Fruit fly (Drosophila melanogaster) whole organism, embryonic: ENCODE results near the gene CG9919.

ENCODE experiments used
- Antp ChIP-seq: fragments of 200-800 bp; sonication (Bioruptor generic); optimal IDR thresholded peaks from 3 replicates; lab custom pipeline; 2016; ENCODE audit warnings: missing biosample characterization, missing genetic modification characterization
- CG10431 ChIP-seq: fragments of 200-800 bp; sonication (Bioruptor generic); optimal IDR thresholded peaks from 3 replicates; lab custom pipeline; 2018; ENCODE audit warnings: missing biosample characterization, mild to moderate bottlenecking, missing genetic modification characterization
- CG11560 ChIP-seq: fragments of 200-800 bp; sonication (Bioruptor generic); IDR thresholded peaks from 3 replicates; pipeline ENCODE4 v1.3.6; 2022; ENCODE audit warnings: missing biosample characterization, missing genetic modification characterization
- CG12155 ChIP-seq: fragments of 200-800 bp; sonication (Bioruptor generic); optimal IDR thresholded peaks from 3 replicates; lab custom pipeline; 2016; ENCODE audit warnings: missing biosample characterization, missing genetic modification characterization
- CG1233 ChIP-seq: fragments of 200-800 bp; sonication (Bioruptor generic); optimal IDR thresholded peaks from 4 replicates; lab custom pipeline; 2018; ENCODE audit warnings: missing biosample characterization, mild to moderate bottlenecking, missing genetic modification characterization
- CG14710 ChIP-seq: fragments of 200-800 bp; sonication (Bioruptor generic); optimal IDR thresholded peaks from 3 replicates; lab custom pipeline; 2019; ENCODE audit warnings: missing biosample characterization, mild to moderate bottlenecking, missing genetic modification characterization, moderate library complexity
- CG15269 ChIP-seq: fragments of 200-800 bp; sonication (Bioruptor generic); optimal IDR thresholded peaks from 2 replicates; lab custom pipeline; 2018; ENCODE audit warnings: missing biosample characterization, mild to moderate bottlenecking, missing genetic modification characterization, moderate library complexity
- CG16779 ChIP-seq: fragments of 200-800 bp; sonication (Bioruptor generic); IDR thresholded peaks from 2 replicates; pipeline ENCODE4 v1.3.6; 2022; ENCODE audit warnings: missing biosample characterization, missing genetic modification characterization
- CG2129 ChIP-seq: fragments of 200-800 bp; sonication (Bioruptor generic); IDR thresholded peaks from 2 replicates; pipeline ENCODE4 v1.3.6; 2022; ENCODE audit warnings: missing biosample characterization, missing genetic modification characterization; ENCODE audit not compliant: partially characterized antibody
- CG2199 ChIP-seq: fragments of 200-800 bp; sonication (Bioruptor generic); IDR thresholded peaks from 3 replicates; pipeline ENCODE4 v1.3.6; 2022; ENCODE audit warnings: missing biosample characterization, missing genetic modification characterization
- CG2875 ChIP-seq: fragments of 200-800 bp; sonication (Bioruptor generic); optimal IDR thresholded peaks from 2 replicates; lab custom pipeline; 2017; ENCODE audit warnings: missing biosample characterization, mild to moderate bottlenecking, missing genetic modification characterization, missing genetic modification reagents
- CG30403 ChIP-seq: fragments of 200-800 bp; sonication (Bioruptor generic); optimal IDR thresholded peaks from 3 replicates; lab custom pipeline; 2016; ENCODE audit warnings: missing biosample characterization, missing genetic modification characterization
- CG3726 ChIP-seq: fragments of 200-800 bp; sonication (Bioruptor generic); IDR thresholded peaks from 3 replicates; pipeline ENCODE4, ENCODE4 v1.3.6; 2022; ENCODE audit warnings: missing biosample characterization, missing genetic modification characterization
- CG3838 ChIP-seq: fragments of 200-800 bp; sonication (Bioruptor generic); optimal IDR thresholded peaks from 3 replicates; lab custom pipeline; 2016; ENCODE audit warnings: missing biosample characterization, missing genetic modification characterization
- CG7745 ChIP-seq: fragments of 200-800 bp; sonication (Bioruptor generic); optimal IDR thresholded peaks from 2 replicates; lab custom pipeline; 2018; ENCODE audit warnings: missing biosample characterization, mild to moderate bottlenecking, missing genetic modification characterization, moderate library complexity
- CG9215 ChIP-seq: fragments of 200-800 bp; sonication (Bioruptor generic); IDR thresholded peaks from 2 replicates; pipeline ENCODE4 v1.3.6; 2022; ENCODE audit warnings: missing biosample characterization, missing genetic modification characterization
- CG9609 ChIP-seq: fragments of 200-800 bp; sonication (Bioruptor generic); optimal IDR thresholded peaks from 3 replicates; lab custom pipeline; 2016; ENCODE audit warnings: missing biosample characterization, missing genetic modification characterization
- ERR ChIP-seq: fragments of 200-800 bp; sonication (Bioruptor generic); optimal IDR thresholded peaks from 2 replicates; lab custom pipeline; 2016; ENCODE audit warnings: missing biosample characterization, missing genetic modification characterization
- Fer3 ChIP-seq: fragments of 200-800 bp; sonication (Bioruptor generic); optimal IDR thresholded peaks from 2 replicates; lab custom pipeline; 2018; ENCODE audit warnings: missing biosample characterization, mild to moderate bottlenecking, missing genetic modification characterization, moderate library complexity
- Gsc ChIP-seq: fragments of 200-800 bp; sonication (Bioruptor generic); IDR thresholded peaks from 2 replicates; pipeline ENCODE4 v1.3.6; 2022; ENCODE audit warnings: missing biosample characterization, missing genetic modification characterization
- H15 ChIP-seq: fragments of 200-800 bp; sonication (Bioruptor generic); IDR thresholded peaks from 3 replicates; pipeline ENCODE4 v1.3.6; 2022; ENCODE audit warnings: missing biosample characterization, missing genetic modification characterization
- HLH54F ChIP-seq: fragments of 200-800 bp; sonication (Bioruptor generic); optimal IDR thresholded peaks from 3 replicates; lab custom pipeline; 2016; ENCODE audit warnings: missing biosample characterization, missing genetic modification characterization
- Jarid2 ChIP-seq: fragments of 200-800 bp; sonication (Bioruptor generic); optimal IDR thresholded peaks from 3 replicates; lab custom pipeline; 2017; ENCODE audit warnings: mild to moderate bottlenecking, missing biosample characterization, missing genetic modification reagents, missing genetic modification characterization
- Pdp1 ChIP-seq, 2 experiments: fragments of 200-800 bp; sonication (Bioruptor generic); optimal IDR thresholded peaks; 3 replicates each; lab custom pipeline; 2016; ENCODE audit warnings: missing biosample characterization in 2 of 2, missing genetic modification characterization in 2 of 2, mild to moderate bottlenecking in 1 of 2, moderate library complexity in 1 of 2
- Scr ChIP-seq: fragments of 200-800 bp; sonication (Bioruptor generic); IDR thresholded peaks from 2 replicates; pipeline ENCODE4 v1.3.6; 2022; ENCODE audit warnings: missing biosample characterization, missing genetic modification characterization; ENCODE audit not compliant: partially characterized antibody
- Side ChIP-seq: fragments of 200-800 bp; sonication (Bioruptor generic); optimal IDR thresholded peaks from 2 replicates; lab custom pipeline; 2016; ENCODE audit warnings: missing biosample characterization, missing genetic modification characterization
- Sry-δ ChIP-seq: fragments of 200-800 bp; sonication (Bioruptor generic); optimal IDR thresholded peaks from 2 replicates; lab custom pipeline; 2016; ENCODE audit warnings: missing biosample characterization, missing genetic modification characterization
- TFAM ChIP-seq: fragments of 200-800 bp; sonication (Bioruptor generic); optimal IDR thresholded peaks from 2 replicates; lab custom pipeline; 2017; ENCODE audit warnings: missing biosample characterization, missing genetic modification characterization, inconsistent platforms
- Taf1 ChIP-seq: fragments of 200-800 bp; sonication (Bioruptor generic); IDR thresholded peaks from 2 replicates; pipeline ENCODE4 v1.3.6; 2022; ENCODE audit warnings: missing biosample characterization, missing genetic modification characterization
- YL-1 ChIP-seq: fragments of 200-800 bp; sonication (Bioruptor generic); optimal IDR thresholded peaks from 3 replicates; lab custom pipeline; 2017; ENCODE audit warnings: missing biosample characterization, mild to moderate bottlenecking, missing genetic modification characterization
- ato ChIP-seq: fragments of 200-800 bp; sonication (Bioruptor generic); IDR thresholded peaks from 2 replicates; pipeline ENCODE4 v1.3.6; 2022; ENCODE audit warnings: missing biosample characterization, missing genetic modification characterization; ENCODE audit not compliant: partially characterized antibody
- bab2 ChIP-seq: fragments of 200-800 bp; sonication (Bioruptor generic); optimal IDR thresholded peaks from 2 replicates; lab custom pipeline; 2016; ENCODE audit warnings: missing biosample characterization, missing genetic modification characterization
- bbx ChIP-seq: fragments of 200-800 bp; sonication (Bioruptor generic); IDR thresholded peaks from 2 replicates; pipeline ENCODE4 v1.3.6; 2022; ENCODE audit warnings: missing biosample characterization, missing genetic modification characterization; ENCODE audit not compliant: partially characterized antibody
- br ChIP-seq: fragments of >200 bp; optimal IDR thresholded peaks from 2 replicates; lab custom pipeline; 2017
- cato ChIP-seq: fragments of 200-800 bp; sonication (Bioruptor generic); optimal IDR thresholded peaks from 2 replicates; lab custom pipeline; 2016; ENCODE audit warnings: missing biosample characterization, missing genetic modification characterization, borderline replicate concordance
- chm ChIP-seq: fragments of 200-800 bp; sonication (Bioruptor generic); IDR thresholded peaks from 2 replicates; pipeline ENCODE4 v1.3.6; 2022; ENCODE audit warnings: missing biosample characterization, missing genetic modification characterization
- crc ChIP-seq: fragments of 200-800 bp; sonication (Bioruptor generic); optimal IDR thresholded peaks from 2 replicates; lab custom pipeline; 2016; ENCODE audit warnings: missing biosample characterization, missing genetic modification characterization
- danr ChIP-seq: fragments of 200-800 bp; sonication (Bioruptor generic); IDR thresholded peaks from 2 replicates; pipeline ENCODE4 v1.3.6; 2022; ENCODE audit warnings: missing biosample characterization, missing genetic modification characterization
- h ChIP-seq: fragments of >200 bp; optimal IDR thresholded peaks from 2 replicates; lab custom pipeline; 2017
- inv ChIP-seq: fragments of 200-800 bp; sonication (Bioruptor generic); IDR thresholded peaks from 2 replicates; pipeline ENCODE4 v1.3.6; 2022; ENCODE audit warnings: missing biosample characterization, missing genetic modification characterization; ENCODE audit not compliant: partially characterized antibody
- ken ChIP-seq: fragments of 200-800 bp; sonication (Bioruptor generic); IDR thresholded peaks from 3 replicates; pipeline ENCODE4 v1.3.6; 2022; ENCODE audit warnings: missing biosample characterization, missing genetic modification characterization
- lmd ChIP-seq: fragments of 200-800 bp; sonication (Bioruptor generic); IDR thresholded peaks from 2 replicates; pipeline ENCODE4 v1.3.6; 2022; ENCODE audit warnings: missing biosample characterization, missing genetic modification characterization
- luna ChIP-seq: fragments of 200-800 bp; sonication (Bioruptor generic); optimal IDR thresholded peaks from 2 replicates; lab custom pipeline; 2016; ENCODE audit warnings: missing biosample characterization, missing genetic modification characterization
- mam ChIP-seq: fragments of 200-800 bp; sonication (Bioruptor generic); optimal IDR thresholded peaks from 3 replicates; lab custom pipeline; 2016; ENCODE audit warnings: missing biosample characterization, missing genetic modification characterization
- nerfin-1 ChIP-seq: fragments of 200-800 bp; sonication (Bioruptor generic); optimal IDR thresholded peaks from 3 replicates; lab custom pipeline; 2019; ENCODE audit warnings: missing biosample characterization, mild to moderate bottlenecking, missing genetic modification characterization, moderate library complexity
- org-1 ChIP-seq: fragments of 200-800 bp; sonication (Bioruptor generic); optimal IDR thresholded peaks from 2 replicates; lab custom pipeline; 2017; ENCODE audit warnings: missing biosample characterization, missing genetic modification characterization
- row ChIP-seq: fragments of 200-800 bp; sonication (Bioruptor generic); IDR thresholded peaks from 3 replicates; pipeline ENCODE4 v1.3.6; 2022; ENCODE audit warnings: missing biosample characterization, missing genetic modification characterization
- scrt ChIP-seq: fragments of 200-800 bp; sonication (Bioruptor generic); optimal IDR thresholded peaks from 2 replicates; lab custom pipeline; 2018; ENCODE audit warnings: missing biosample characterization, mild to moderate bottlenecking, missing genetic modification characterization, moderate library complexity
- slou ChIP-seq: fragments of 200-800 bp; sonication (Bioruptor generic); optimal IDR thresholded peaks from 3 replicates; lab custom pipeline; 2016; ENCODE audit warnings: missing biosample characterization, missing genetic modification characterization
- twi ChIP-seq: fragments of 200-800 bp; optimal IDR thresholded peaks from 2 replicates; lab custom pipeline; 2019; ENCODE audit warnings: missing biosample characterization, mild to moderate bottlenecking, missing genetic modification characterization, moderate library complexity

Gene CG9919

dm6 chrX:16332615-16333288, 2.2 kb upstream of the CG9919 start (continued):
- TF ChIP-seq CG10431 (peak; percentile 94), org-1 (GFP tag; lab: Kevin White, UChicago) (peak; percentile 97), CG9215 (peak; percentile 91), CG7745 (tag; lab: Kevin White, UChicago) (peak; percentile 27), danr (GFP tag; lab: Robert Waterston, UW) (peak; percentile 90), Fer3 (tag; lab: Kevin White, UChicago) (peak; percentile 96), mam (peak; percentile 95), CG2875 (GFP tag; lab: Kevin White, UChicago) (peak; percentile 90), Gsc (no peak), H15 (GFP tag; lab: Robert Waterston, UW) (peak; percentile 86), bab2 (GFP tag; lab: Kevin White, UChicago) (peak; percentile 95), ken (GFP tag; lab: Robert Waterston, UW) (peak; percentile 89), TFAM (GFP tag; lab: Kevin White, UChicago) (peak; percentile 75), YL-1 (GFP tag; lab: Kevin White, UChicago) (peak; percentile 91), CG2199 (GFP tag; lab: Robert Waterston, UW) (peak; percentile 95; the same call in 2 of the 3 replicates), cato (peak; percentile 87), Pdp1 (GFP tag; optimal IDR thresholded peaks at IDR 0.05; lab: Kevin White, UChicago) (peak; percentile 88 to 96), CG11560 (tag; lab: Robert Waterston, UW) (no peak; the same call in 1 of the 3 replicates), ERR (GFP tag; lab: Kevin White, UChicago) (peak; percentile 89), row (peak; percentile 95), CG3726 (GFP tag; lab: Robert Waterston, UW) (no peak; the same call in 2 of the 3 replicates), Taf1 (GFP tag; lab: Robert Waterston, UW) (peak; percentile 81), nerfin-1 (tag; lab: Kevin White, UChicago) (peak; percentile 95), slou (peak; percentile 87), luna (peak; percentile 87), br (lab: Kevin White, UChicago) (no peak), CG9609 (peak; percentile 93), CG16779 (GFP tag; lab: Robert Waterston, UW) (0 out of 2 replicates have a peak, but pooled peaks have one; percentile 45), scrt (GFP tag; lab: Kevin White, UChicago) (peak; percentile 95), CG2129 (GFP tag; lab: Robert Waterston, UW) (no peak), chm (GFP tag; lab: Robert Waterston, UW) (peak; percentile 91), CG15269 (tag; lab: Kevin White, UChicago) (peak; percentile 97), CG14710 (tag; lab: Kevin White, UChicago) (peak; percentile 96), bbx (no peak), inv (no peak), CG30403 (GFP tag; lab: Kevin White, UChicago) (peak; percentile 96), h (lab: Kevin White, UChicago) (no peak), CG3838 (GFP tag; lab: Kevin White, UChicago) (peak; percentile 90), Scr (GFP tag; lab: Robert Waterston, UW) (no peak), Sry-δ (GFP tag; lab: Kevin White, UChicago) (peak; percentile 49), crc (GFP tag; lab: Kevin White, UChicago) (peak; percentile 96), ato (GFP tag; lab: Robert Waterston, UW) (no peak), Antp (GFP tag; lab: Kevin White, UChicago) (peak; percentile 94), Jarid2 (GFP tag; lab: Kevin White, UChicago) (peak; percentile 83), Side (GFP tag; lab: Kevin White, UChicago) (peak; percentile 96), CG1233 (GFP tag; lab: Kevin White, UChicago) (peak; percentile 97), HLH54F (peak; percentile 96), twi (tag; lab: Kevin White, UChicago) (peak; percentile 94), CG12155 (GFP tag; lab: Kevin White, UChicago) (peak; percentile 92), lmd (peak; percentile 95)
